Worm (Caenorhabditis elegans) whole organism, young adult: ENCODE measurements around the gene Y67A10A.2.

Source experiments
- B0035.1 ChIP-seq: sonication (generic microtip); optimal IDR thresholded peaks from 2 replicates; lab custom pipeline; 2016; ENCODE audit warnings: missing genetic modification characterization, mild to moderate bottlenecking, missing compliant biosample characterization, missing genotype, missing genetic modification reagents
- B0336.3 ChIP-seq: fragments of 200-800 bp; sonication (Bioruptor generic); IDR thresholded peaks from 2 replicates; pipeline ENCODE4 v1.3.6; 2022; ENCODE audit warnings: missing genetic modification characterization, missing compliant biosample characterization
- C17E4.6 ChIP-seq: fragments of 200-800 bp; sonication (Bioruptor generic); IDR thresholded peaks from 2 replicates; pipeline ENCODE4 v1.3.6; 2022; ENCODE audit warnings: missing genetic modification reagents, missing genetic modification characterization, missing compliant biosample characterization
- F33H1.4 ChIP-seq: fragments of 200-800 bp; sonication (Bioruptor generic); IDR thresholded peaks from 2 replicates; pipeline ENCODE4 v1.3.6; 2022; ENCODE audit warnings: missing genetic modification reagents, missing genetic modification characterization, missing compliant biosample characterization
- F55B11.4 ChIP-seq: sonication (generic microtip); optimal IDR thresholded peaks from 2 replicates; lab custom pipeline; 2016; ENCODE audit warnings: missing compliant biosample characterization, missing genetic modification characterization, borderline replicate concordance; ENCODE audit not compliant: insufficient read depth
- T26A5.8 ChIP-seq: sonication (generic microtip); optimal IDR thresholded peaks from 2 replicates; lab custom pipeline; 2016; ENCODE audit warnings: missing genetic modification characterization, missing compliant biosample characterization
- Y53G8AR.9 ChIP-seq: fragments of 200-800 bp; sonication (Bioruptor generic); conservative IDR thresholded peaks from 2 replicates; pipeline ENCODE4 v1.3.6; 2022; ENCODE audit warnings: missing genetic modification reagents, missing genetic modification characterization, missing compliant biosample characterization
- Y67H2A.10 ChIP-seq: fragments of 200-800 bp; sonication (Bioruptor generic); conservative IDR thresholded peaks from 2 replicates; pipeline ENCODE4 v1.3.6; 2022; ENCODE audit warnings: missing genetic modification reagents, missing genetic modification characterization, missing compliant biosample characterization
- aptf-2 ChIP-seq: fragments of 200-800 bp; sonication (Bioruptor generic); conservative IDR thresholded peaks from 2 replicates; pipeline ENCODE4 v1.3.6; 2022; ENCODE audit warnings: missing genetic modification reagents, missing genetic modification characterization, missing compliant biosample characterization
- aptf-3 ChIP-seq: fragments of 200-800 bp; sonication (Bioruptor generic); IDR thresholded peaks from 2 replicates; pipeline ENCODE4 v1.3.6; 2022; ENCODE audit warnings: missing genetic modification characterization, missing compliant biosample characterization
- attf-3 ChIP-seq: fragments of 200-800 bp; sonication (Bioruptor generic); conservative IDR thresholded peaks from 2 replicates; pipeline ENCODE4 v1.3.6; 2022; ENCODE audit warnings: missing genetic modification reagents, missing genetic modification characterization, missing compliant biosample characterization
- attf-6 ChIP-seq: fragments of 200-800 bp; sonication (Bioruptor generic); IDR thresholded peaks from 2 replicates; pipeline ENCODE4 v1.3.6; 2022; ENCODE audit warnings: missing genetic modification reagents, missing genetic modification characterization, missing compliant biosample characterization
- bed-2 ChIP-seq: fragments of 200-800 bp; sonication (Bioruptor generic); IDR thresholded peaks from 2 replicates; pipeline ENCODE4 v1.3.6; 2022; ENCODE audit warnings: missing genetic modification reagents, missing genetic modification characterization, missing compliant biosample characterization
- ceh-40 ChIP-seq: fragments of 200-800 bp; sonication (Bioruptor generic); IDR thresholded peaks from 2 replicates; pipeline ENCODE4 v1.3.6; 2022; ENCODE audit warnings: missing genetic modification characterization, missing compliant biosample characterization
- ceh-79 ChIP-seq: sonication (generic microtip); optimal IDR thresholded peaks from 2 replicates; lab custom pipeline; 2017; ENCODE audit warnings: mild to moderate bottlenecking, missing genetic modification characterization, missing compliant biosample characterization
- ceh-91 ChIP-seq: fragments of 200-800 bp; sonication (Bioruptor generic); IDR thresholded peaks from 2 replicates; pipeline ENCODE4 v1.3.6; 2022; ENCODE audit warnings: missing genetic modification reagents, missing genetic modification characterization, missing compliant biosample characterization
- egl-44 ChIP-seq: fragments of 200-800 bp; sonication (Bioruptor generic); IDR thresholded peaks from 2 replicates; pipeline ENCODE4 v1.3.6; 2022; ENCODE audit warnings: missing genetic modification reagents, missing genetic modification characterization, missing compliant biosample characterization
- egrh-3 ChIP-seq: fragments of 200-800 bp; sonication (Bioruptor generic); IDR thresholded peaks from 2 replicates; pipeline ENCODE4 v1.3.6; 2022; ENCODE audit warnings: missing genetic modification reagents, missing genetic modification characterization, missing compliant biosample characterization
- fkh-3 ChIP-seq: sonication (generic microtip); optimal IDR thresholded peaks from 2 replicates; lab custom pipeline; 2016; ENCODE audit warnings: mild to moderate bottlenecking, missing genetic modification characterization, missing compliant biosample characterization
- hlh-12 ChIP-seq: sonication (generic microtip); optimal IDR thresholded peaks from 2 replicates; lab custom pipeline; 2016; ENCODE audit warnings: missing genetic modification characterization, missing compliant biosample characterization
- hmg-1.2 ChIP-seq: fragments of 200-800 bp; sonication (Bioruptor generic); IDR thresholded peaks from 2 replicates; pipeline ENCODE4 v1.3.6; 2022; ENCODE audit warnings: missing genetic modification reagents, missing genetic modification characterization, missing compliant biosample characterization
- let-526 ChIP-seq: fragments of 200-800 bp; sonication (Bioruptor generic); IDR thresholded peaks from 2 replicates; pipeline ENCODE4 v1.3.6; 2022; ENCODE audit warnings: missing genetic modification reagents, missing genetic modification characterization, missing compliant biosample characterization
- let-607 ChIP-seq, 2 experiments: fragments of 200-800 bp in 1 of 2; sonication (Bioruptor generic) in 1 of 2; sonication (generic microtip) in 1 of 2; optimal IDR thresholded peaks; 2 replicates each; lab custom pipeline; 2016 to 2018; ENCODE audit warnings: mild to moderate bottlenecking in 2 of 2, missing compliant biosample characterization in 2 of 2, missing genetic modification characterization in 2 of 2, moderate library complexity in 2 of 2, missing genotype in 1 of 2
- lin-26 ChIP-seq: fragments of 200-800 bp; sonication (Bioruptor generic); IDR thresholded peaks from 2 replicates; pipeline ENCODE4 v1.3.6; 2022; ENCODE audit warnings: missing genetic modification reagents, missing genetic modification characterization, missing compliant biosample characterization
- lin-54 ChIP-seq: fragments of 200-800 bp; sonication (Bioruptor generic); optimal IDR thresholded peaks from 2 replicates; lab custom pipeline; 2018; ENCODE audit warnings: mild to moderate bottlenecking, missing genetic modification characterization, missing compliant biosample characterization
- lsy-27 ChIP-seq: sonication (generic microtip); optimal IDR thresholded peaks from 2 replicates; lab custom pipeline; 2017; ENCODE audit warnings: missing genetic modification characterization, mild to moderate bottlenecking, missing compliant biosample characterization, antibody characterized with exemption, missing genotype, borderline replicate concordance; ENCODE audit not compliant: insufficient read depth
- madf-6 ChIP-seq: fragments of 200-800 bp; sonication (Bioruptor generic); IDR thresholded peaks from 2 replicates; pipeline ENCODE4 v1.3.6; 2022; ENCODE audit warnings: missing genetic modification reagents, missing genetic modification characterization, missing compliant biosample characterization
- madf-8 ChIP-seq: fragments of 200-800 bp; sonication (Bioruptor generic); conservative IDR thresholded peaks from 2 replicates; pipeline ENCODE4 v1.3.6; 2022; ENCODE audit warnings: missing genetic modification reagents, missing genetic modification characterization, missing compliant biosample characterization
- mxl-1 ChIP-seq: sonication (generic microtip); optimal IDR thresholded peaks from 2 replicates; lab custom pipeline; 2016; ENCODE audit warnings: missing genetic modification characterization, missing compliant biosample characterization
- nfya-1 ChIP-seq: sonication (generic microtip); optimal IDR thresholded peaks from 2 replicates; lab custom pipeline; 2017; ENCODE audit warnings: antibody characterized with exemption, missing compliant biosample characterization, missing genetic modification characterization, borderline replicate concordance; ENCODE audit not compliant: insufficient read depth
- nfya-2 ChIP-seq: fragments of 200-800 bp; sonication (Bioruptor generic); IDR thresholded peaks from 2 replicates; pipeline ENCODE4 v1.3.6; 2022; ENCODE audit warnings: missing genetic modification reagents, missing genetic modification characterization, missing compliant biosample characterization
- nfyb-1 ChIP-seq: fragments of 200-800 bp; sonication (Bioruptor generic); IDR thresholded peaks from 2 replicates; pipeline ENCODE4 v1.3.6; 2022; ENCODE audit warnings: missing genetic modification reagents, missing genetic modification characterization, missing compliant biosample characterization
- nhr-90 ChIP-seq: sonication (generic microtip); optimal IDR thresholded peaks from 2 replicates; lab custom pipeline; 2016; ENCODE audit warnings: missing genotype, mild to moderate bottlenecking, missing genetic modification characterization, missing compliant biosample characterization
- pha-4 ChIP-seq: fragments of 150-350 bp; sonication (generic microtip); optimal IDR thresholded peaks from 2 replicates; lab custom pipeline; 2014; ENCODE audit warnings: missing biosample characterization, missing genetic modification reagents, missing genetic modification characterization
- rpc-1 ChIP-seq, 2 experiments: fragments of 150-350 bp in 1 of 2; sonication (generic microtip) in 1 of 2; optimal IDR thresholded peaks; 2 replicates each; lab custom pipeline; 2014 to 2018; ENCODE audit warnings: missing biosample characterization in 1 of 2, missing genetic modification characterization in 1 of 2, missing genetic modification reagents in 1 of 2, missing genotype in 1 of 2
- sea-2 ChIP-seq: fragments of 200-800 bp; sonication (Bioruptor generic); IDR thresholded peaks from 2 replicates; pipeline ENCODE4 v1.3.6; 2022; ENCODE audit warnings: missing genetic modification characterization, missing compliant biosample characterization
- snpc-1.1 ChIP-seq: sonication (generic microtip); optimal IDR thresholded peaks from 2 replicates; lab custom pipeline; 2017; ENCODE audit warnings: missing genetic modification characterization, mild to moderate bottlenecking, missing compliant biosample characterization, antibody characterized with exemption, moderate library complexity, missing genotype, missing genetic modification reagents; ENCODE audit not compliant: insufficient read depth
- snpc-1.3 ChIP-seq: sonication (generic microtip); optimal IDR thresholded peaks from 2 replicates; lab custom pipeline; 2017; ENCODE audit warnings: missing genetic modification characterization, mild to moderate bottlenecking, missing compliant biosample characterization, antibody characterized with exemption, moderate library complexity, missing genotype, missing genetic modification reagents; ENCODE audit not compliant: insufficient read depth
- snpc-4 ChIP-seq, 5 experiments: fragments of 150-350 bp in 1 of 5; sonication (generic microtip) in 4 of 5; optimal IDR thresholded peaks; 2 replicates each; lab custom pipeline; 2014 to 2018; ENCODE audit warnings: missing genetic modification characterization in 5 of 5, missing biosample characterization in 3 of 5, antibody characterized with exemption in 2 of 5, mild to moderate bottlenecking in 2 of 5, missing compliant biosample characterization in 2 of 5, missing genotype in 2 of 5, moderate library complexity in 2 of 5, missing genetic modification reagents in 1 of 5
- tbp1 ChIP-seq: fragments of 200-800 bp; sonication (Bioruptor generic); optimal IDR thresholded peaks from 2 replicates; lab custom pipeline; 2018; ENCODE audit warnings: mild to moderate bottlenecking, missing genetic modification characterization, missing compliant biosample characterization
- zim-3 ChIP-seq: sonication (generic microtip); optimal IDR thresholded peaks from 2 replicates; lab custom pipeline; 2017; ENCODE audit warnings: mild to moderate bottlenecking, missing genetic modification characterization, moderate library complexity, missing compliant biosample characterization
- ztf-22 ChIP-seq: fragments of 200-800 bp; sonication (Bioruptor generic); optimal IDR thresholded peaks from 2 replicates; lab custom pipeline; 2018; ENCODE audit warnings: mild to moderate bottlenecking, missing genetic modification characterization, moderate library complexity, missing compliant biosample characterization
- ztf-28 ChIP-seq: fragments of 200-800 bp; sonication (Bioruptor generic); IDR thresholded peaks from 2 replicates; pipeline ENCODE4 v1.3.6; 2022; ENCODE audit warnings: missing genetic modification reagents, missing genetic modification characterization, missing compliant biosample characterization

Y67A10A.2 gene

DNA sequence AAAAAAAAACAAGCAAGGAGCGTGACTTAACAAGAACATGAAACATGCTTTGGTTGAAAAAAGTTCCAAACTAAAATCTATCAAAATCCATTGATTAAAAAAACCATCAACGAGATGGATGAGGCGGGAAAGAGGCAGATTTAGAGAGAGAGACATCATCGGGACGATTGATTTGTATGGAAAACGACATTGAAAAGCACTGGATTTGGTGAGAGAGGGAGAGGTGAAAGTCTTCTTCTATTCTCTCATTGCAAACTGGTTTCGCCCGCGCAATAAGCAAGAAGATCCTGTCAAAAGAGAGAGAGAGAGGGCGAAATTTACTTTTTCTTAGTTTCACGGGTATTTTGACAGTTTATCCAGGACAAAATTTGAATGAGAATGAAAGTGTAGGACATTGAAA lies 47.3 kb downstream of the Y67A10A.2 start:
- TF ChIP-seq pha-4 (tag; lab: Kevin White, UChicago) (no peak), F55B11.4 (tag; lab: Kevin White, UChicago) (no peak), nfya-1 (tag; lab: Kevin White, UChicago) (no peak), snpc-4 (GFP tag; optimal IDR thresholded peaks at IDR 0.05; lab: Kevin White, UChicago) (no peak), snpc-4 (tag; optimal IDR thresholded peaks at IDR 0.05; lab: Kevin White, UChicago) (peak in 2 of 4 experiments; percentile 9 to 30)
- TF ChIP-seq, all 124 proteins: peak for 1

DNA sequence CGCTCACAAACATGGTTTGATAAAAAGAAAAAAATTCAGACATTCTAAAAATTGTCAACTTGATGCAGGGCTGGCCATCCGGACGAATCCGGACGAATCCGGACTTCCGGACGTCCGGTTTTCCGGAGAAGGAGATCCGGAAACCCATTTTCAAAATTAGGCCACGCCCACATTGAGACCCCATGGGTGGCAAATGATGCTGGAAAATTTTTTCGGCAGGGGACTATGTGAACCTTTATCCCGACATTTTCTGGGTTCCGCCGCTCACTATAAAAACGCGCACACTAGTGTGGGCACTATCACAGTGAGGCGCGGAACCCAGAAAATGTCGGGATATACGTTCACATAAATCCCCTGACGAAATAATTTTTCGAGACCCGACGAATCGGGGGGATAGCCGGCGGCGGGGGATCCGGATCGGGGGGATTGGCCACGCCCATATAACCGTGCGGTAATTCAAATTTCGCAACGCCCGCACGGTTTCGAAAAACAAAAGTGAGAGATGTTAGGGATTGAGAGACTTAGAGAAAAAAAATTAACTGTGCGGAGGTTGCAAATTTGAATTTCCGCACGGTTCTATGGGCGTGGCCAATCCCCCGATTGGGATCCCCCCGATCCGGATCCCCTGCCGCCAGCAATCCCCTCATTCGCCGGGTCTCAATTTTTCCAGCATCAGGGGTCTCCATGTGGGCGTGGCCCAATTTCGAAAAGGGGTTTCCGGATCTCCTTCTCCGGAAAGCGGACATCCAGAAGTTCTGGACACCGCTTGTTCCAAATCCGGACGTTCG lies 50.1 kb downstream of the Y67A10A.2 start:
- no peak for TF ChIP-seq C17E4.6 (GFP tag; lab: Robert Waterston, UW)
- TF ChIP-seq mxl-1 (tag; lab: Kevin White, UChicago): no peak
- TF ChIP-seq sea-2 (GFP tag; lab: Robert Waterston, UW): no peak
- no peak for TF ChIP-seq nhr-90 (tag; lab: Kevin White, UChicago)
- no peak for TF ChIP-seq rpc-1 (optimal IDR thresholded peaks at IDR 0.05; lab: Kevin White, UChicago)
- no peak for TF ChIP-seq rpc-1 (tag; optimal IDR thresholded peaks at IDR 0.05; lab: Kevin White, UChicago)
- no peak for TF ChIP-seq madf-6
- TF ChIP-seq ztf-28 (GFP tag; lab: Robert Waterston, UW): no peak
- no peak for TF ChIP-seq ztf-22
- no peak for TF ChIP-seq nfya-2 (GFP tag; lab: Robert Waterston, UW)
- no peak for TF ChIP-seq T26A5.8 (tag; lab: Kevin White, UChicago)
- TF ChIP-seq madf-8 (GFP tag; lab: Robert Waterston, UW): no peak
- TF ChIP-seq nfyb-1 (GFP tag; lab: Robert Waterston, UW): no peak
- TF ChIP-seq aptf-2 (GFP tag; lab: Robert Waterston, UW): no peak
- no peak for TF ChIP-seq B0035.1 (tag; lab: Kevin White, UChicago)
- peak; percentile 94 for TF ChIP-seq attf-6 (GFP tag; lab: Robert Waterston, UW)
- TF ChIP-seq lin-26 (GFP tag; lab: Robert Waterston, UW): no peak
- TF ChIP-seq tbp1 (GFP tag; lab: Kevin White, UChicago): no peak
- peak; percentile 75 for TF ChIP-seq hmg-1.2 (GFP tag; lab: Robert Waterston, UW)
- TF ChIP-seq egl-44 (GFP tag; lab: Robert Waterston, UW): no peak
- no peak for TF ChIP-seq Y53G8AR.9 (GFP tag; lab: Robert Waterston, UW)
- no peak for TF ChIP-seq B0336.3 (GFP tag; lab: Robert Waterston, UW)
- TF ChIP-seq let-526 (GFP tag; lab: Robert Waterston, UW): no peak
- TF ChIP-seq ceh-40 (GFP tag; lab: Robert Waterston, UW): no peak
- no peak for TF ChIP-seq zim-3 (tag; lab: Kevin White, UChicago)
- TF ChIP-seq attf-3: no peak
- no peak for TF ChIP-seq let-607 (tag; optimal IDR thresholded peaks at IDR 0.05; lab: Kevin White, UChicago)
- no peak for TF ChIP-seq fkh-3
- no peak for TF ChIP-seq lsy-27 (tag; lab: Kevin White, UChicago)
- no peak for TF ChIP-seq Y67H2A.10 (GFP tag; lab: Robert Waterston, UW)
- no peak for TF ChIP-seq snpc-1.3 (tag; lab: Kevin White, UChicago)
- TF ChIP-seq ceh-91 (GFP tag; lab: Robert Waterston, UW): no peak
- no peak for TF ChIP-seq lin-54 (GFP tag; lab: Kevin White, UChicago)
- TF ChIP-seq aptf-3: no peak
- peak; percentile 48 for TF ChIP-seq snpc-1.1 (tag; lab: Kevin White, UChicago)
- TF ChIP-seq hlh-12: no peak
- TF ChIP-seq ceh-79 (tag; lab: Kevin White, UChicago): no peak
- peak; percentile 37; the same call in 1 of the 2 replicates for TF ChIP-seq egrh-3 (GFP tag; lab: Robert Waterston, UW)
- peak; percentile 65 for TF ChIP-seq snpc-4 (GFP tag; optimal IDR thresholded peaks at IDR 0.05; lab: Kevin White, UChicago)
- TF ChIP-seq snpc-4 (tag; optimal IDR thresholded peaks at IDR 0.05; lab: Kevin White, UChicago): peak; percentile 23 to 93 (median 34)
- TF ChIP-seq F33H1.4 (GFP tag; lab: Robert Waterston, UW): no peak
- no peak for TF ChIP-seq bed-2 (GFP tag; lab: Robert Waterston, UW)
